Fruit fly (Drosophila melanogaster) whole organism, embryonic: ENCODE results near the gene mAcon1.

ENCODE experiments used
- CG11398 ChIP-seq: fragments of 200-800 bp; sonication (Bioruptor generic); optimal IDR thresholded peaks from 2 replicates; lab custom pipeline; 2016; ENCODE audit warnings: missing biosample characterization, missing genetic modification characterization
- CG12391 ChIP-seq: fragments of 200-800 bp; sonication (Bioruptor generic); optimal IDR thresholded peaks from 3 replicates; lab custom pipeline; 2018; ENCODE audit warnings: missing biosample characterization, mild to moderate bottlenecking, missing genetic modification characterization, moderate library complexity
- CG16863 ChIP-seq: fragments of 200-800 bp; sonication (Bioruptor generic); optimal IDR thresholded peaks from 3 replicates; lab custom pipeline; 2016; ENCODE audit warnings: missing biosample characterization, missing genetic modification characterization
- CG4404 ChIP-seq: fragments of 200-800 bp; sonication (Bioruptor generic); IDR thresholded peaks from 2 replicates; pipeline ENCODE4 v1.3.6; 2022; ENCODE audit warnings: missing biosample characterization, missing genetic modification characterization
- CG7372 ChIP-seq: fragments of 200-800 bp; sonication (Bioruptor generic); IDR thresholded peaks from 2 replicates; pipeline ENCODE4 v1.3.6; 2022; ENCODE audit warnings: missing biosample characterization, missing genetic modification characterization
- CG7987 ChIP-seq: fragments of 200-800 bp; sonication (Bioruptor generic); optimal IDR thresholded peaks from 2 replicates; lab custom pipeline; 2018; ENCODE audit warnings: missing biosample characterization, mild to moderate bottlenecking, missing genetic modification characterization, moderate library complexity
- HLH54F ChIP-seq: fragments of 200-800 bp; sonication (Bioruptor generic); optimal IDR thresholded peaks from 3 replicates; lab custom pipeline; 2016; ENCODE audit warnings: missing biosample characterization, missing genetic modification characterization
- NFAT ChIP-seq: fragments of 200-800 bp; sonication (Bioruptor generic); IDR thresholded peaks from 2 replicates; pipeline ENCODE4 v1.3.6; 2022; ENCODE audit warnings: missing biosample characterization, missing genetic modification characterization
- Oli ChIP-seq: fragments of 200-800 bp; sonication (Bioruptor generic); optimal IDR thresholded peaks from 2 replicates; lab custom pipeline; 2018; ENCODE audit warnings: missing biosample characterization, mild to moderate bottlenecking, missing genetic modification characterization, moderate library complexity
- br ChIP-seq: fragments of >200 bp; optimal IDR thresholded peaks from 2 replicates; lab custom pipeline; 2017
- fd3F ChIP-seq: fragments of 200-800 bp; sonication (Bioruptor generic); optimal IDR thresholded peaks from 2 replicates; lab custom pipeline; 2018; ENCODE audit warnings: missing biosample characterization, mild to moderate bottlenecking, missing genetic modification characterization, moderate library complexity
- h ChIP-seq: fragments of >200 bp; optimal IDR thresholded peaks from 2 replicates; lab custom pipeline; 2017
- tgo ChIP-seq: fragments of 200-800 bp; sonication (Bioruptor generic); IDR thresholded peaks from 3 replicates; pipeline ENCODE4 v1.3.6; 2022; ENCODE audit warnings: missing biosample characterization, missing genetic modification characterization

- TF ChIP-seq h (lab: Kevin White, UChicago) (no peak), HLH54F (GFP tag; lab: Kevin White, UChicago) (no peak), CG7372 (no peak), tgo (no peak), CG7987 (no peak), CG16863 (GFP tag; lab: Kevin White, UChicago) (no peak), NFAT (GFP tag; lab: Robert Waterston, UW) (no peak), fd3F (GFP tag; lab: Kevin White, UChicago) (no peak), br (no peak), CG4404 (GFP tag; lab: Robert Waterston, UW) (no peak), CG12391 (tag; lab: Kevin White, UChicago) (no peak), CG11398 (GFP tag; lab: Kevin White, UChicago) (no peak), Oli (no peak)
These were observed 52.0 kb downstream of the mAcon1 start, which contains the start of gene Atg18b for dm6 chr2L:21220396-21220795.
